Worm (Caenorhabditis elegans): Measurements from ENCODE around the gene F55A11.6.

ce11 chrV:11737333-11737732, 39.3 kb upstream of the F55A11.6 start:
- TF ChIP-seq tbx-11 (GFP tag; IDR thresholded peaks at IDR 0.05), result no peak
- no peak for TF ChIP-seq hnd-1 (tag; optimal IDR thresholded peaks at IDR 0.05)

Data from whole organism, early embryonic.